Fruit fly (Drosophila melanogaster) whole organism, embryonic: ENCODE data around the gene CG4645.

Source experiments
- Asciz ChIP-seq: fragments of 200-800 bp; sonication (Bioruptor generic); optimal IDR thresholded peaks from 2 replicates; lab custom pipeline; 2017; ENCODE audit warnings: missing biosample characterization, mild to moderate bottlenecking, missing genetic modification characterization, missing genetic modification reagents
- Bdp1 ChIP-seq: fragments of 200-800 bp; sonication (Bioruptor generic); optimal IDR thresholded peaks from 3 replicates; lab custom pipeline; 2016; ENCODE audit warnings: missing biosample characterization, missing genetic modification characterization
- Blimp-1 ChIP-seq: fragments of 200-800 bp; sonication (Bioruptor generic); optimal IDR thresholded peaks from 3 replicates; lab custom pipeline; 2018; ENCODE audit warnings: missing biosample characterization, missing genetic modification characterization, mild to moderate bottlenecking, moderate library complexity, missing genetic modification reagents
- CG10543 ChIP-seq: fragments of 200-800 bp; sonication (Bioruptor generic); optimal IDR thresholded peaks from 3 replicates; lab custom pipeline; 2017; ENCODE audit warnings: missing biosample characterization, mild to moderate bottlenecking, missing genetic modification characterization, moderate library complexity
- CG11723 ChIP-seq: fragments of 200-800 bp; sonication (Bioruptor generic); optimal IDR thresholded peaks from 2 replicates; lab custom pipeline; 2017; ENCODE audit warnings: missing biosample characterization, mild to moderate bottlenecking, missing genetic modification characterization
- CG12659 ChIP-seq: fragments of 200-800 bp; sonication (Bioruptor generic); optimal IDR thresholded peaks from 3 replicates; lab custom pipeline; 2017; ENCODE audit warnings: mild to moderate bottlenecking, missing biosample characterization, missing genetic modification reagents, missing genetic modification characterization
- CG14667 ChIP-seq: fragments of 200-800 bp; sonication (Bioruptor generic); IDR thresholded peaks from 2 replicates; pipeline ENCODE4 v1.3.6; 2022; ENCODE audit warnings: missing biosample characterization, missing genetic modification characterization
- CG14710 ChIP-seq: fragments of 200-800 bp; sonication (Bioruptor generic); optimal IDR thresholded peaks from 3 replicates; lab custom pipeline; 2019; ENCODE audit warnings: missing biosample characterization, mild to moderate bottlenecking, missing genetic modification characterization, moderate library complexity
- CG15479 ChIP-seq: fragments of 200-800 bp; sonication (Bioruptor generic); optimal IDR thresholded peaks from 3 replicates; lab custom pipeline; 2019; ENCODE audit warnings: missing biosample characterization, mild to moderate bottlenecking, missing genetic modification characterization, moderate library complexity
- CG1647 ChIP-seq: fragments of 200-800 bp; sonication (Bioruptor generic); optimal IDR thresholded peaks from 3 replicates; lab custom pipeline; 2016; ENCODE audit warnings: missing biosample characterization, missing genetic modification characterization
- CG18476 ChIP-seq: fragments of 200-800 bp; sonication (Bioruptor generic); optimal IDR thresholded peaks from 2 replicates; lab custom pipeline; 2016; ENCODE audit warnings: missing biosample characterization, mild to moderate bottlenecking, missing genetic modification characterization
- CG18619 ChIP-seq: fragments of 200-800 bp; sonication (Bioruptor generic); optimal IDR thresholded peaks from 3 replicates; lab custom pipeline; 2017; ENCODE audit warnings: missing biosample characterization, mild to moderate bottlenecking, missing genetic modification characterization
- CG18764 ChIP-seq: fragments of 200-800 bp; sonication (Bioruptor generic); optimal IDR thresholded peaks from 3 replicates; lab custom pipeline; 2016; ENCODE audit warnings: missing biosample characterization, missing genetic modification characterization
- CG4328 ChIP-seq: fragments of 200-800 bp; sonication (Bioruptor generic); optimal IDR thresholded peaks from 3 replicates; lab custom pipeline; 2017; ENCODE audit warnings: missing biosample characterization, missing genetic modification reagents, missing genetic modification characterization
- CG6654 ChIP-seq: fragments of 200-800 bp; sonication (Bioruptor generic); optimal IDR thresholded peaks from 2 replicates; lab custom pipeline; 2017; ENCODE audit warnings: missing biosample characterization, mild to moderate bottlenecking, missing genetic modification characterization
- CG8478 ChIP-seq: fragments of >200 bp; optimal IDR thresholded peaks from 2 replicates; lab custom pipeline; 2018
- D19A ChIP-seq: fragments of 200-800 bp; optimal IDR thresholded peaks from 3 replicates; lab custom pipeline; 2019; ENCODE audit warnings: missing biosample characterization, mild to moderate bottlenecking, missing genetic modification characterization, moderate library complexity
- Dip3 ChIP-seq: fragments of 200-800 bp; sonication (Bioruptor generic); optimal IDR thresholded peaks from 3 replicates; lab custom pipeline; 2016; ENCODE audit warnings: missing biosample characterization, missing genetic modification characterization
- Dref ChIP-seq: fragments of 200-800 bp; sonication (Bioruptor generic); IDR thresholded peaks from 2 replicates; pipeline ENCODE4 v1.3.6; 2022; ENCODE audit warnings: missing biosample characterization, missing genetic modification characterization
- GATAe ChIP-seq: fragments of 200-800 bp; sonication (Bioruptor generic); conservative IDR thresholded peaks from 2 replicates; pipeline ENCODE4 v1.3.6; 2022; ENCODE audit warnings: missing biosample characterization, missing genetic modification characterization
- Hey ChIP-seq: fragments of 200-800 bp; sonication (Bioruptor generic); optimal IDR thresholded peaks from 3 replicates; lab custom pipeline; 2018; ENCODE audit warnings: missing biosample characterization, mild to moderate bottlenecking, missing genetic modification characterization
- Jarid2 ChIP-seq: fragments of 200-800 bp; sonication (Bioruptor generic); optimal IDR thresholded peaks from 3 replicates; lab custom pipeline; 2017; ENCODE audit warnings: mild to moderate bottlenecking, missing biosample characterization, missing genetic modification reagents, missing genetic modification characterization
- Med ChIP-seq: fragments of 200-800 bp; sonication (Bioruptor generic); peaks from one replicate; lab custom pipeline; 2016; ENCODE audit warnings: missing biosample characterization, missing genetic modification characterization, mild to moderate bottlenecking, inconsistent platforms, moderate library complexity
- NfI ChIP-seq: fragments of 200-800 bp; sonication (Bioruptor generic); optimal IDR thresholded peaks from 3 replicates; lab custom pipeline; 2018; ENCODE audit warnings: missing biosample characterization, mild to moderate bottlenecking, missing genetic modification characterization, moderate library complexity
- Sox100B ChIP-seq: fragments of 200-800 bp; sonication (Bioruptor generic); optimal IDR thresholded peaks from 3 replicates; lab custom pipeline; 2018; ENCODE audit warnings: missing biosample characterization, mild to moderate bottlenecking, missing genetic modification characterization
- Sox102F ChIP-seq: fragments of 200-800 bp; sonication (Bioruptor generic); optimal IDR thresholded peaks from 2 replicates; lab custom pipeline; 2018; ENCODE audit warnings: missing biosample characterization, mild to moderate bottlenecking, missing genetic modification characterization, moderate library complexity
- Sry-β ChIP-seq: fragments of 200-800 bp; sonication (Bioruptor generic); optimal IDR thresholded peaks from 2 replicates; lab custom pipeline; 2018; ENCODE audit warnings: missing biosample characterization, mild to moderate bottlenecking, missing genetic modification characterization, moderate library complexity
- YL-1 ChIP-seq: fragments of 200-800 bp; sonication (Bioruptor generic); optimal IDR thresholded peaks from 3 replicates; lab custom pipeline; 2017; ENCODE audit warnings: missing biosample characterization, mild to moderate bottlenecking, missing genetic modification characterization
- ab ChIP-seq: fragments of 200-800 bp; sonication (Bioruptor generic); optimal IDR thresholded peaks from 2 replicates; lab custom pipeline; 2016; ENCODE audit warnings: missing biosample characterization, missing genetic modification characterization
- al ChIP-seq: fragments of 200-800 bp; sonication (Bioruptor generic); IDR thresholded peaks from 2 replicates; pipeline ENCODE4 v1.3.6; 2022; ENCODE audit warnings: missing biosample characterization, missing genetic modification characterization
- ara ChIP-seq: fragments of 200-800 bp; sonication (Bioruptor generic); IDR thresholded peaks from 2 replicates; pipeline ENCODE4 v1.3.6; 2022; ENCODE audit warnings: missing biosample characterization, missing genetic modification characterization
- caup ChIP-seq: fragments of 200-800 bp; sonication (Bioruptor generic); optimal IDR thresholded peaks from 3 replicates; lab custom pipeline; 2017; ENCODE audit warnings: missing biosample characterization, mild to moderate bottlenecking, missing genetic modification characterization, moderate library complexity; ENCODE audit not compliant: severe bottlenecking
- dpn ChIP-seq, 2 experiments: fragments of 200-800 bp; sonication (Bioruptor generic); optimal IDR thresholded peaks; 3 replicates each; lab custom pipeline; 2016; ENCODE audit warnings: missing biosample characterization in 2 of 2, missing genetic modification characterization in 2 of 2
- eyg ChIP-seq: fragments of 200-800 bp; sonication (Bioruptor generic); optimal IDR thresholded peaks from 3 replicates; lab custom pipeline; 2016; ENCODE audit warnings: missing biosample characterization, missing genetic modification characterization
- gcm2 ChIP-seq: fragments of 200-800 bp; sonication (Bioruptor generic); optimal IDR thresholded peaks from 2 replicates; lab custom pipeline; 2016; ENCODE audit warnings: missing biosample characterization, missing genetic modification characterization
- grn ChIP-seq: fragments of 200-800 bp; sonication (Bioruptor generic); optimal IDR thresholded peaks from 3 replicates; lab custom pipeline; 2017; ENCODE audit warnings: missing biosample characterization, missing genetic modification characterization
- kay ChIP-seq: fragments of 200-800 bp; sonication (Bioruptor generic); optimal IDR thresholded peaks from 2 replicates; lab custom pipeline; 2016; ENCODE audit warnings: missing biosample characterization, missing genetic modification characterization
- kni ChIP-seq: fragments of 200-800 bp; sonication (Bioruptor generic); optimal IDR thresholded peaks from 3 replicates; lab custom pipeline; 2017; ENCODE audit warnings: mild to moderate bottlenecking, missing biosample characterization, missing genetic modification reagents, missing genetic modification characterization
- lbe ChIP-seq: fragments of 200-800 bp; sonication (Bioruptor generic); optimal IDR thresholded peaks from 2 replicates; lab custom pipeline; 2016; ENCODE audit warnings: missing biosample characterization, mild to moderate bottlenecking, missing genetic modification characterization
- lilli ChIP-seq: fragments of 200-800 bp; sonication (Bioruptor generic); optimal IDR thresholded peaks from 3 replicates; lab custom pipeline; 2016; ENCODE audit warnings: missing biosample characterization, missing genetic modification characterization
- nom ChIP-seq: fragments of 200-800 bp; sonication (Bioruptor generic); optimal IDR thresholded peaks from 2 replicates; lab custom pipeline; 2017; ENCODE audit warnings: missing biosample characterization, missing genetic modification characterization, mild to moderate bottlenecking, moderate library complexity, missing genetic modification reagents
- row ChIP-seq: fragments of 200-800 bp; sonication (Bioruptor generic); IDR thresholded peaks from 3 replicates; pipeline ENCODE4 v1.3.6; 2022; ENCODE audit warnings: missing biosample characterization, missing genetic modification characterization
- sd ChIP-seq: fragments of 200-800 bp; sonication (Bioruptor generic); optimal IDR thresholded peaks from 3 replicates; lab custom pipeline; 2018; ENCODE audit warnings: missing biosample characterization, mild to moderate bottlenecking, missing genetic modification characterization, moderate library complexity
- seq ChIP-seq: fragments of 200-800 bp; sonication (Bioruptor generic); IDR thresholded peaks from 2 replicates; pipeline ENCODE4 v1.3.6; 2022; ENCODE audit warnings: missing biosample characterization, missing genetic modification characterization
- stwl ChIP-seq: fragments of 200-800 bp; sonication (Bioruptor generic); optimal IDR thresholded peaks from 3 replicates; lab custom pipeline; 2018; ENCODE audit warnings: missing biosample characterization, mild to moderate bottlenecking, missing genetic modification characterization, moderate library complexity
- tap ChIP-seq: fragments of 200-800 bp; optimal IDR thresholded peaks from 3 replicates; lab custom pipeline; 2019; ENCODE audit warnings: missing biosample characterization, mild to moderate bottlenecking, missing genetic modification characterization, moderate library complexity
- tgo ChIP-seq: fragments of 200-800 bp; sonication (Bioruptor generic); IDR thresholded peaks from 3 replicates; pipeline ENCODE4 v1.3.6; 2022; ENCODE audit warnings: missing biosample characterization, missing genetic modification characterization
- tio ChIP-seq: fragments of 200-800 bp; sonication (Bioruptor generic); optimal IDR thresholded peaks from 2 replicates; lab custom pipeline; 2017; ENCODE audit warnings: missing biosample characterization, missing genetic modification characterization, inconsistent platforms
- trem ChIP-seq: fragments of 200-800 bp; optimal IDR thresholded peaks from 3 replicates; lab custom pipeline; 2019; ENCODE audit warnings: missing biosample characterization, mild to moderate bottlenecking, missing genetic modification characterization, moderate library complexity
- usp ChIP-seq: fragments of >200 bp; optimal IDR thresholded peaks from 2 replicates; lab custom pipeline; 2017; ENCODE audit warnings: missing biosample characterization, missing genetic modification characterization

The CG4645 gene

DNA sequence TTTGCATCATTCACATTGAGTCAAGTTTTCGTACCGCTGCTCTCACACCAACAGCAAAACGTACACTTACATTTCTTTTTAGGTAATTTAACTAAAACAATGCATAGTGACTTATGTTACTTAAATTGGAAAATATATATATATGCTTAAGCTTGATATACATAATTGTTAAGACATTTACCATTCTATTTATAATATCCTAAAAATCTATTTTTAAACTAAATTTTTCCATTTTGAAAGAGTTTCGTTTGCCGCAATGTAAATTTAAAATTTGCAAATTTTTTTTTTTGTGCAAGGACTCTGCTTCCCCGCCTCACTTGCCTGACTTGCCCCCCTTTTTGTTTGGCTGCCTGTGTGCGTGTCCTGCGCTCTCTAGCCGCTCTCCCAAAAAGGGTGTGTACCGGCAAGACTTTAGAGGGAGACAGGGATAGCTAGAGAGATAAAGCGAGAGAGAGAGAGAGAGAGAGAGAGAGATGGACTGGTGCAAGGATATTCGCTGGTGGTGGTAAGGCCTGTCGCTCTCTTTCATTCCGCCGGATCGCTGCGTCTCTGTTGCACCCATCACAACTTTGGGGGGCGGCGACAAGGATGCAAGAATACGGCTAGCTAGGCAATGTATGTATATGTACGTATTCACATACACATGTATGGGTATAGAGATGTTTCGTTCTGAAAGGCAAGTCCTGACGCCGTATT lies 28.2 kb downstream of the CG4645 start (continued):
- TF ChIP-seq nom, result no peak
- no peak for TF ChIP-seq tap (tag; lab: Kevin White, UChicago)
- TF ChIP-seq Sox102F (GFP tag; lab: Kevin White, UChicago), result peak; percentile 56
- TF ChIP-seq NfI (GFP tag; lab: Kevin White, UChicago), result peak; percentile 4
- peak; percentile 31 for TF ChIP-seq CG15479 (GFP tag; lab: Kevin White, UChicago)
- TF ChIP-seq stwl, result no peak
- TF ChIP-seq CG4328, result no peak
- TF ChIP-seq kay (GFP tag; lab: Kevin White, UChicago), result no peak
- TF ChIP-seq Bdp1, result no peak
- no peak for TF ChIP-seq eyg (GFP tag; lab: Kevin White, UChicago)
- no peak for TF ChIP-seq Dref
- TF ChIP-seq CG14667, result no peak
- no peak for TF ChIP-seq CG18476 (GFP tag; lab: Kevin White, UChicago)
- no peak for TF ChIP-seq gcm2 (GFP tag; lab: Kevin White, UChicago)
- TF ChIP-seq Sry-β (GFP tag; lab: Kevin White, UChicago), result no peak
- TF ChIP-seq D19A, result peak; percentile 56
- no peak for TF ChIP-seq Dip3
- peak; percentile 29 for TF ChIP-seq CG12659 (GFP tag; lab: Kevin White, UChicago)
- no peak for TF ChIP-seq lbe (GFP tag; lab: Kevin White, UChicago)
- TF ChIP-seq kni (GFP tag; lab: Kevin White, UChicago), result no peak
- no peak for TF ChIP-seq al
- TF ChIP-seq Hey, result no peak
- TF ChIP-seq row (GFP tag; lab: Robert Waterston, UW), result peak; percentile 73
- TF ChIP-seq CG1647 (GFP tag; lab: Kevin White, UChicago), result no peak
- TF ChIP-seq YL-1, result no peak
- TF ChIP-seq grn (GFP tag; lab: Kevin White, UChicago), result no peak
- no peak for TF ChIP-seq CG11723 (GFP tag; lab: Kevin White, UChicago)
- TF ChIP-seq CG18764, result no peak
- peak; percentile 24 for TF ChIP-seq caup (GFP tag; lab: Kevin White, UChicago)
- TF ChIP-seq ab (GFP tag; lab: Kevin White, UChicago), result no peak
- no peak for TF ChIP-seq Med
- no peak for TF ChIP-seq tio (GFP tag; lab: Kevin White, UChicago)
- TF ChIP-seq tgo (GFP tag; lab: Robert Waterston, UW), result peak; percentile 49; the same call in 1 of the 3 replicates
- peak; percentile 49 for TF ChIP-seq Blimp-1
- peak; percentile 13 for TF ChIP-seq sd (tag; lab: Kevin White, UChicago)
- no peak for TF ChIP-seq lilli
- no peak for TF ChIP-seq GATAe (GFP tag; lab: Robert Waterston, UW)
- peak; percentile 59 for TF ChIP-seq Sox100B (GFP tag; lab: Kevin White, UChicago)
- TF ChIP-seq CG14710 (tag; lab: Kevin White, UChicago), result peak; percentile 39
- no peak for TF ChIP-seq Jarid2 (GFP tag; lab: Kevin White, UChicago)
- no peak for TF ChIP-seq ara (GFP tag; lab: Robert Waterston, UW)
- peak; percentile 17 for TF ChIP-seq CG18619
- TF ChIP-seq CG10543 (GFP tag; lab: Kevin White, UChicago), result no peak
- TF ChIP-seq CG8478 (lab: Kevin White, UChicago), result no peak
- no peak for TF ChIP-seq usp (GFP tag; lab: Kevin White, UChicago)
- no peak for TF ChIP-seq Asciz (GFP tag; lab: Kevin White, UChicago)
- TF ChIP-seq CG6654 (GFP tag; lab: Kevin White, UChicago), result no peak
- TF ChIP-seq trem, result no peak
- TF ChIP-seq seq (GFP tag; lab: Robert Waterston, UW), result peak; percentile 80; the same call in 1 of the 2 replicates
- TF ChIP-seq dpn (GFP tag; optimal IDR thresholded peaks at IDR 0.05; lab: Kevin White, UChicago), result no peak
